Worm (Caenorhabditis elegans) whole organism, young adult: ENCODE data around the gene ZK686.3.

ENCODE experiments used
- B0336.3 ChIP-seq: fragments of 200-800 bp; sonication (Bioruptor generic); IDR thresholded peaks from 2 replicates; pipeline ENCODE4 v1.3.6; 2022; ENCODE audit warnings: missing genetic modification characterization, missing compliant biosample characterization
- C17E4.6 ChIP-seq: fragments of 200-800 bp; sonication (Bioruptor generic); IDR thresholded peaks from 2 replicates; pipeline ENCODE4 v1.3.6; 2022; ENCODE audit warnings: missing genetic modification reagents, missing genetic modification characterization, missing compliant biosample characterization
- F49E8.2 ChIP-seq: sonication (generic microtip); optimal IDR thresholded peaks from 3 replicates; lab custom pipeline; 2017; ENCODE audit warnings: missing genetic modification characterization, mild to moderate bottlenecking, missing compliant biosample characterization, antibody characterized with exemption, moderate library complexity; ENCODE audit not compliant: insufficient read depth
- K11D2.4 ChIP-seq: fragments of 200-800 bp; sonication (Bioruptor generic); IDR thresholded peaks from 2 replicates; pipeline ENCODE4 v1.3.6; 2022; ENCODE audit warnings: missing genetic modification reagents, missing genetic modification characterization, missing compliant biosample characterization
- Y79H2A.3 ChIP-seq: fragments of 200-800 bp; sonication (Bioruptor generic); conservative IDR thresholded peaks from 2 replicates; pipeline ENCODE4 v1.3.6; 2022; ENCODE audit warnings: missing genetic modification reagents, missing genetic modification characterization, missing compliant biosample characterization
- Y95B8A.8 ChIP-seq: fragments of 200-800 bp; sonication (Bioruptor generic); IDR thresholded peaks from 2 replicates; pipeline ENCODE4 v1.3.6; 2022; ENCODE audit warnings: missing genetic modification reagents, missing genetic modification characterization, missing compliant biosample characterization
- ZK185.1 ChIP-seq: sonication (generic microtip); optimal IDR thresholded peaks from 2 replicates; lab custom pipeline; 2016; ENCODE audit warnings: mild to moderate bottlenecking, missing genetic modification characterization, missing compliant biosample characterization; ENCODE audit not compliant: poor library complexity, severe bottlenecking
- ama-1 ChIP-seq, 3 experiments: fragments of 150-350 bp in 1 of 3; sonication (generic microtip) in 2 of 3; optimal IDR thresholded peaks; 2 replicates each; lab custom pipeline; 2014 to 2018; ENCODE audit warnings: missing biosample characterization in 2 of 3, missing genetic modification characterization in 2 of 3, missing genetic modification reagents in 2 of 3
- aptf-2 ChIP-seq: fragments of 200-800 bp; sonication (Bioruptor generic); conservative IDR thresholded peaks from 2 replicates; pipeline ENCODE4 v1.3.6; 2022; ENCODE audit warnings: missing genetic modification reagents, missing genetic modification characterization, missing compliant biosample characterization
- attf-3 ChIP-seq: fragments of 200-800 bp; sonication (Bioruptor generic); conservative IDR thresholded peaks from 2 replicates; pipeline ENCODE4 v1.3.6; 2022; ENCODE audit warnings: missing genetic modification reagents, missing genetic modification characterization, missing compliant biosample characterization
- ceh-91 ChIP-seq: fragments of 200-800 bp; sonication (Bioruptor generic); IDR thresholded peaks from 2 replicates; pipeline ENCODE4 v1.3.6; 2022; ENCODE audit warnings: missing genetic modification reagents, missing genetic modification characterization, missing compliant biosample characterization
- dox-1 ChIP-seq: fragments of 200-800 bp; sonication (Bioruptor generic); IDR thresholded peaks from 2 replicates; pipeline ENCODE4 v1.3.6; 2022; ENCODE audit warnings: missing genetic modification reagents, missing genetic modification characterization, missing compliant biosample characterization
- efl-1 ChIP-seq: fragments of 150-350 bp; optimal IDR thresholded peaks from 2 replicates; lab custom pipeline; 2014; ENCODE audit warnings: missing biosample characterization, missing genetic modification reagents, missing genetic modification characterization
- egrh-3 ChIP-seq: fragments of 200-800 bp; sonication (Bioruptor generic); IDR thresholded peaks from 2 replicates; pipeline ENCODE4 v1.3.6; 2022; ENCODE audit warnings: missing genetic modification reagents, missing genetic modification characterization, missing compliant biosample characterization
- fkh-3 ChIP-seq: sonication (generic microtip); optimal IDR thresholded peaks from 2 replicates; lab custom pipeline; 2016; ENCODE audit warnings: mild to moderate bottlenecking, missing genetic modification characterization, missing compliant biosample characterization
- hlh-26 ChIP-seq: fragments of 200-800 bp; sonication (Bioruptor generic); conservative IDR thresholded peaks from 2 replicates; pipeline ENCODE4 v1.3.6; 2022; ENCODE audit warnings: missing genetic modification reagents, missing genetic modification characterization, missing compliant biosample characterization
- hmg-1.2 ChIP-seq: fragments of 200-800 bp; sonication (Bioruptor generic); IDR thresholded peaks from 2 replicates; pipeline ENCODE4 v1.3.6; 2022; ENCODE audit warnings: missing genetic modification reagents, missing genetic modification characterization, missing compliant biosample characterization
- hrde-1 ChIP-seq: sonication (generic microtip); optimal IDR thresholded peaks from 2 replicates; lab custom pipeline; 2016; ENCODE audit warnings: missing genetic modification characterization, mild to moderate bottlenecking, missing compliant biosample characterization, moderate library complexity, missing genotype, missing genetic modification reagents, borderline replicate concordance
- hsf-1 ChIP-seq: fragments of 200-800 bp; sonication (Bioruptor generic); IDR thresholded peaks from 2 replicates; pipeline ENCODE4 v1.3.6; 2022; ENCODE audit warnings: missing genetic modification reagents, missing genetic modification characterization, missing compliant biosample characterization
- lag-1 ChIP-seq: fragments of 200-800 bp; sonication (Bioruptor generic); IDR thresholded peaks from 2 replicates; pipeline ENCODE4 v1.3.6; 2022; ENCODE audit warnings: missing genetic modification reagents, missing genetic modification characterization, missing compliant biosample characterization
- let-526 ChIP-seq: fragments of 200-800 bp; sonication (Bioruptor generic); IDR thresholded peaks from 2 replicates; pipeline ENCODE4 v1.3.6; 2022; ENCODE audit warnings: missing genetic modification reagents, missing genetic modification characterization, missing compliant biosample characterization
- lin-35 ChIP-seq, 3 experiments: fragments of 150-350 bp in 2 of 3; sonication (generic microtip) in 1 of 3; optimal IDR thresholded peaks; 2 replicates each; lab custom pipeline; 2014 to 2018; ENCODE audit warnings: missing biosample characterization in 3 of 3, missing genetic modification characterization in 3 of 3, missing genetic modification reagents in 3 of 3
- lir-1 ChIP-seq: fragments of 200-800 bp; sonication (Bioruptor generic); conservative IDR thresholded peaks from 2 replicates; pipeline ENCODE4 v1.3.6; 2022; ENCODE audit warnings: missing genetic modification reagents, missing genetic modification characterization, missing compliant biosample characterization
- nfyb-1 ChIP-seq: fragments of 200-800 bp; sonication (Bioruptor generic); IDR thresholded peaks from 2 replicates; pipeline ENCODE4 v1.3.6; 2022; ENCODE audit warnings: missing genetic modification reagents, missing genetic modification characterization, missing compliant biosample characterization
- rpc-1 ChIP-seq, 2 experiments: fragments of 150-350 bp in 1 of 2; sonication (generic microtip) in 1 of 2; optimal IDR thresholded peaks; 2 replicates each; lab custom pipeline; 2014 to 2018; ENCODE audit warnings: missing biosample characterization in 1 of 2, missing genetic modification characterization in 1 of 2, missing genetic modification reagents in 1 of 2, missing genotype in 1 of 2
- sptf-2 ChIP-seq: fragments of 200-800 bp; sonication (Bioruptor generic); optimal IDR thresholded peaks from 2 replicates; lab custom pipeline; 2018; ENCODE audit warnings: mild to moderate bottlenecking, missing genetic modification characterization, missing compliant biosample characterization
- tbx-9 ChIP-seq: sonication (generic microtip); optimal IDR thresholded peaks from 2 replicates; lab custom pipeline; 2016; ENCODE audit warnings: borderline replicate concordance, missing genetic modification characterization, inconsistent platforms, missing compliant biosample characterization
- unc-62 ChIP-seq: fragments of 150-350 bp; optimal IDR thresholded peaks from 2 replicates; lab custom pipeline; 2014; ENCODE audit warnings: missing biosample characterization, missing genetic modification reagents, missing genetic modification characterization
- xnd-1 ChIP-seq: sonication (generic microtip); optimal IDR thresholded peaks from 2 replicates; lab custom pipeline; 2016; ENCODE audit warnings: missing genotype, missing genetic modification reagents, missing genetic modification characterization, missing compliant biosample characterization
- ztf-18 ChIP-seq: sonication (generic microtip); optimal IDR thresholded peaks from 2 replicates; lab custom pipeline; 2016; ENCODE audit warnings: missing genotype, mild to moderate bottlenecking, missing genetic modification characterization, missing compliant biosample characterization

Gene ZK686.3

ce11 chrIII:7815056-7815366, 46.1 kb upstream of the ZK686.3 start:
- TF ChIP-seq unc-62 (GFP tag; lab: Kevin White, UChicago) (no peak), Y95B8A.8 (GFP tag; lab: Robert Waterston, UW) (no peak), hmg-1.2 (GFP tag; lab: Robert Waterston, UW) (no peak), hlh-26 (GFP tag; lab: Robert Waterston, UW) (no peak), ama-1 (optimal IDR thresholded peaks at IDR 0.05; lab: Kevin White, UChicago) (no peak), ama-1 (GFP tag; optimal IDR thresholded peaks at IDR 0.05; lab: Kevin White, UChicago) (no peak)
- TF ChIP-seq, all 124 proteins: peak for 0

- TF ChIP-seq hrde-1 (no peak), rpc-1 (optimal IDR thresholded peaks at IDR 0.05; lab: Kevin White, UChicago) (no peak), rpc-1 (tag; optimal IDR thresholded peaks at IDR 0.05; lab: Kevin White, UChicago) (no peak), lir-1 (GFP tag; lab: Robert Waterston, UW) (no peak), ztf-18 (tag; lab: Kevin White, UChicago) (no peak)
Observed at ce11 chrIII:7814159-7815055, 45.5 kb upstream of the ZK686.3 start, which contains the start of gene egl-5. Gene egl-5, plus strand, starts transcription at chrIII:7814374.

- TF ChIP-seq B0336.3 (GFP tag; lab: Robert Waterston, UW) (no peak), egrh-3 (GFP tag; lab: Robert Waterston, UW) (peak; percentile 71; the same call in 1 of the 2 replicates), tbx-9 (tag; lab: Kevin White, UChicago) (no peak), nfyb-1 (GFP tag; lab: Robert Waterston, UW) (peak; percentile 80), lag-1 (no peak)
Observed at ce11 chrIII:7812208-7812880, 43.5 kb upstream of the ZK686.3 start.

- TF ChIP-seq aptf-2 (GFP tag; lab: Robert Waterston, UW): no peak
- TF ChIP-seq fkh-3 (tag; lab: Kevin White, UChicago): no peak
- TF ChIP-seq hsf-1 (GFP tag; lab: Robert Waterston, UW): no peak
- no peak for TF ChIP-seq sptf-2 (GFP tag; lab: Kevin White, UChicago)
- no peak for TF ChIP-seq dox-1 (GFP tag; lab: Robert Waterston, UW)
- no peak for TF ChIP-seq ZK185.1 (tag; lab: Kevin White, UChicago)
- no peak for TF ChIP-seq attf-3 (GFP tag; lab: Robert Waterston, UW)
- no peak for TF ChIP-seq ceh-91 (GFP tag; lab: Robert Waterston, UW)
- no peak for TF ChIP-seq lin-35 (GFP tag; optimal IDR thresholded peaks at IDR 0.05; lab: Kevin White, UChicago)
- TF ChIP-seq let-526 (GFP tag; lab: Robert Waterston, UW): no peak
- TF ChIP-seq F49E8.2 (tag; lab: Kevin White, UChicago): no peak
- no peak for TF ChIP-seq K11D2.4 (GFP tag; lab: Robert Waterston, UW)
- TF ChIP-seq efl-1: no peak
- TF ChIP-seq C17E4.6 (GFP tag; lab: Robert Waterston, UW): no peak
- TF ChIP-seq Y79H2A.3 (GFP tag; lab: Robert Waterston, UW): no peak
- no peak for TF ChIP-seq xnd-1 (tag; lab: Kevin White, UChicago)
Observed at ce11 chrIII:7809033-7809432, 40.2 kb upstream of the ZK686.3 start.
